Fruit fly (Drosophila melanogaster): ENCODE data around the gene Imp.
A peak's percentile ranks its signal among the peaks of the same experiment; 100 is the strongest.

The Imp gene

DNA sequence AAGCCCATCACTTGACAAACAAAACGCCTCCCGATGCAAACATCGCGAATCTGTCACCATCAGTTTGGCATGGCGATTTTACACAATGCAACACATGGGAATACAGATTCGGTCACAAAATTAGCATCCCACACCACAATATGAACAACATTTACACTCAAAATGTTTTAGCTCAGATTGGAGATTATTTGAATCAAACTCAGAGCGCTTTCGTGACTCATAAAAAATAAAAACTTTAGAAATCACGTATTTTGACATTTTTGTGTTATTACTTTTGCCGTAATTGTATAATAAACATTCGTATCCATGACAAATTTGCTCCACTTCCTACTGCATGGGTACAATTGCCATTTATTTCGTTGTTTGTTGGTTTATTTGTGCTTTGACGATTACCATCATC, 20.0 kb downstream of the Imp start:
- TF ChIP-seq CG17801 (GFP tag; optimal IDR thresholded peaks at IDR 0.05; ENCODE audit: partially characterized antibody), result no peak

DNA sequence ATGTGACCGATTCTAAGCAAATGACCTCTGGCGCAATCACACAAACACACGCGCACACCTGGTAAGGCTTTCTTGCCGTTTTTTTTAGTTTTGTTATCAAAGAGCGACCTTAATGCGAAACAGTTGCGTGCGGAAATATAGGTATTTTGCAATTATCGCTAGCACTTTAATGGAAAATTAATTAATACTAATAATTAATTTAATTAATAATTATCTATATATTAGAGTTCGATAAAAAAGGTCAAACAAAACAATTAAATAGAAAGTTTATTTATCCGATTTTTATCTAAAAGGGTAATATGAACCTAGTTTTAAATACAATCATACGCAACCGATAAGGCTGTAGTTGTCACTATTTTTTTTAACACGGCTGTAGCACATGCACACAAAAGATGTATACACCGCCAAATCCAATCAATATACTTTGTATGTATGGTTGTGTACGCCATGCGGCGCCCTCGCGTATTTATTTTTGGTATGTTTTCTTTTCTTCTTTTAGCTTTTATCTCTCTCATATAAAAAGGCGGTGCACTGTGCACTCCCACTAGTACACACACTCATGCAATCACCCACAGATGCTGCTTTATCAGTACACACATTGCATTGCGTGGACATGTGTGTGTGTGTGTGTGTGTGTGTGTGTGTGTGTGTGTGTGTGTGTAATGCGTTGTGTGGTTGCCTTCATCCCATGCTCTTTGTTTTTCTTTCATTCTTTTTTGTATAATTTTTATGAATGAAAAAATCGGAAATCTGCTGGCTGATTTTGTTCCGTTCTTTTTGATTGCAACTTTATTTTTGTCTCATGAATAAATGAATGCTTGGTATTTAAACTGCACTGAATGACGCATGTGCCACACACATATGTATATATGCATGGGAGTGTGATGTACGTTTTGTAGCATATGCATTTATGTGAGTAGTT, 21.4 kb downstream of the Imp start:
- peak; percentile 42 for TF ChIP-seq CG17801 (GFP tag; optimal IDR thresholded peaks at IDR 0.05; ENCODE audit: partially characterized antibody)

DNA sequence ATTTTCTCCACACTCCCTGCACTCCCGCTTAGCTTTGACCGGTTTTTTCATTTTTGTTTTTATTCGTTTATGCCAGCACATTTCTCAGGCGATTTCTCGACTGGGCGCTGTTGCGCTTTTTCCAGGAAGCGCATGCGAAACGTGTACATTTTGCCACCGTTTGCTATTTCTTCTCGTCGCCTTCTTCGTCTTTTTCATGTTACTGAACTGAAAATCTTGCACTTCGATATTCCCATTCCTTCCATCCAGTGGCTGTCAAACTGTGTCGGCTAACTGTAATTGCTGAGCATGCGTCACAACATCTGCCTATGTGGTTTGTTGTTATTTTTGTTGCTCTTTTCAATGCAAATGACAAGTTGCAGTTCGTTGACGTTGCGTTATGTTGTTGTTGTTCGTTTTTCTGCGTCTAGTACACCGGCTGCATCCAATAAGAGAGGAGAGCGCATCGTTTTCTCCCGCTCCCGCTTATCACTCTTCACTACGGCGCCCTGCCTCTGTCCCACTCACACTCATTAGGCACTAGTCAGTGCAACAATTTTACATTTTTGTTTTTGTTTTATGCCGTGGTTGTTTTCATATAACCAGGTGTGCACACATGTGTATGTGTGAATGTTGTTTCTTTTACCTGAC, 22.1 kb downstream of the Imp start:
- TF ChIP-seq CG17801 (GFP tag; optimal IDR thresholded peaks at IDR 0.05; ENCODE audit: partially characterized antibody), result no peak

DNA sequence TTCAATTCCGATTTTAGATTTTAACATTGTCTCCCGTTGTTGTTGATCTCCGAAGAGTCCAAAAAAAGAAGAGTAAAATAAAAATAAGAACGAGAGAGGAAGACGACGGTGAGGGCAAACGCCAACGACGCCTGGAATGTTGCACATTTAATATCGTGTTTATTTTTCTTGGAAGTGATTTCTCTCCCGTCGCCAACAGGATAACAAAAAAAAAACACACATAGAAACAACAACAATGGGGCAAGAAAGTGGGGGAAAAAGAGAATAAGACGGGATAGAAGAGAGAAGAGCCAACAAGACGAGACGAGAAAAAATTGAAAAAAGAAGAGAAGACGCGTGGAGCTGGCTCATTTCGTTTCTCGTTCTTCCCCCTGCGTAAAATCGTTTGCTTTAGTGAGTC, 23.0 kb downstream of the Imp start:
- no peak for TF ChIP-seq CG17801 (GFP tag; optimal IDR thresholded peaks at IDR 0.05; ENCODE audit: partially characterized antibody)

DNA sequence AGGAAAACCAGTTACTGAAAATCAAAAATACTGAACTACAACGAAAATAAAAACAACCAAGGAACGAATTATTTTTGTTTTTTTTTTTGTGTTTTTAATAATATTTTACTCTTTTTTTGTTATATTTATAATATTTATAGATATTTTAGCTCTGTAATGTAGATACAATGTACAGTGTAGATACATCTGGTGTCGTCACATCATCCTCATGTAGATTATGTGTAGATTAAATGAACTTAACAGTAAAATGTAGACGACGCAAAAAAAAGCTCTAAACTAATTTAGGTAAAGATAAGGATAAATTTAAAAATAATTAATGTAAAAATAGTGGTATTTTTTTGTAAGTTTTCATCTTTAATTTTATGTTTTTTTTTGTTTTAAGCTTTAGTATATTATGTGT, 34.8 kb downstream of the Imp start:
- TF ChIP-seq CG17801 (GFP tag; optimal IDR thresholded peaks at IDR 0.05; ENCODE audit: partially characterized antibody), result no peak

DNA sequence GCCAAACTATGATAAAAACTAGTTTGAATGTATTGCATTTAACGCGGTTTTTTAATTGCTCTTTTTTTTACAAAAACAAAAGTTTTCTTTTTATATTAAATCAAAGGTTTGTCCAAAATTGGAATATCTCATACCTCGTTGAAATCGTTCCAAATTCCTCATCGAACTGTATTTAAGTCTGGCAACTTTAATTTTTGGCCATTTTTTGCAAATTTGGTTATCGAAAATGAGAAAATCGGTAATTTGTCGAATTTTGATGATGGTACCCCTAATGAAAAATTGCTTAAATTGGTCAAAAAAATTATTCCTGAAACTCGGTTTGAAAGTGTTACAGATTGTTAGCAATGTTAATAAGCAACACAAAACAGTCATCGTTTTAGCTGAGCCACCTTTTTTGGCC, 36.7 kb downstream of the Imp start:
- no peak for TF ChIP-seq CG17801 (GFP tag; optimal IDR thresholded peaks at IDR 0.05; ENCODE audit: partially characterized antibody)

DNA sequence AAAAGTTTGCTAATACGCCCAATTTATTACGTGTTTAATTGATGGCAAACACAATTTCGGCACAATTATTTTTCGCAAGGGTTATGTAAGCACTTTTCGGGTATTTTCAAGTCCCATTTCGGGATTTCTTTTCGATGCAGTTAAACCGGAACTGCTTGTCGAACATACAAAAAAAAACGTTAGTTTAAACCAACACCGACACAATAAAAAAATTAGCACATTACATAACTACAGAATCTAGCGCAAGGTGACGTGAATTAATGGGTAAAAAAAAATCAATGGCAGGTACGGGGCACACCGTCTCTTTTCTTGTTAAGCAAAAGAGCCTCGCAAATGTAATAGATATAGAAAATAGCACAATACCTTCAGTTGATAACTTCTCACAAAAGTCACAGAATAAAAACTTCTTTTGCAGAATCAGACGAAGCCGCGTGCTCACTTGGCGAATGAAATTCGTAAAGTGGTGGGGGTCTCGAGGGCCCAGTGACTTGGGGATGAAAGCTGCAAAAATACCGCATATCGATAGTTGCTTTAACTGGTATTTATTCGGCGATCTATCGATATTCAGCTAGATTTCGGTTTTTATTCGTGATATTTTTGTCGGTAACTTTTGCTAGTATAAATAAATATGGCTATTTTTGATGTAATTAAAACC, 37.5 kb downstream of the Imp start, which contains the start of the genes Ant2 and sesB:
Ant2 (minus strand) TSS at position 465 of the 655 bp plus-strand sequence.
sesB (minus strand) TSS at position 516 of the 655 bp plus-strand sequence.
- no peak for TF ChIP-seq CG17801 (GFP tag; optimal IDR thresholded peaks at IDR 0.05; ENCODE audit: partially characterized antibody)

DNA sequence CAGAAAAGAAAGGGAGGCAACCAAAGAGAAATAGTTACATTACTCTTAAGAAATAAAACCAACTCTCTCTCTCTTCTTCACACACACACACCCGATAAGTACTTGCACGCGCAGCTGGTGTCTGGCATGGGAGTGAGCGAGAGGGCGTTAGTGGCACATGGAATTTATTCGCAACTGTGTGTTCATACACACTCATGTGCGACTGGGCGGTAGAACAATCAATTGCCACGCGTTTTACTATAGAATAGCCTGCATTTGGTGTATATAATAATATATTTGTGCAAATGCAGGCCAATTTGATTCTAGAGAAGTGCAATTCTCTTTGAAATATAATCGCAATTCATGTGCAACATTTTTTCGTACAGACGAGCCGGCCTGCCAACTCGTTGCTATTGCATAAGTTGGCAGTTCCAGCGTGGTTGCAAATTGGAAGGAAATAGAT, 38.1 kb downstream of the Imp start:
- TF ChIP-seq CG17801 (GFP tag; optimal IDR thresholded peaks at IDR 0.05; ENCODE audit: partially characterized antibody), result no peak

DNA sequence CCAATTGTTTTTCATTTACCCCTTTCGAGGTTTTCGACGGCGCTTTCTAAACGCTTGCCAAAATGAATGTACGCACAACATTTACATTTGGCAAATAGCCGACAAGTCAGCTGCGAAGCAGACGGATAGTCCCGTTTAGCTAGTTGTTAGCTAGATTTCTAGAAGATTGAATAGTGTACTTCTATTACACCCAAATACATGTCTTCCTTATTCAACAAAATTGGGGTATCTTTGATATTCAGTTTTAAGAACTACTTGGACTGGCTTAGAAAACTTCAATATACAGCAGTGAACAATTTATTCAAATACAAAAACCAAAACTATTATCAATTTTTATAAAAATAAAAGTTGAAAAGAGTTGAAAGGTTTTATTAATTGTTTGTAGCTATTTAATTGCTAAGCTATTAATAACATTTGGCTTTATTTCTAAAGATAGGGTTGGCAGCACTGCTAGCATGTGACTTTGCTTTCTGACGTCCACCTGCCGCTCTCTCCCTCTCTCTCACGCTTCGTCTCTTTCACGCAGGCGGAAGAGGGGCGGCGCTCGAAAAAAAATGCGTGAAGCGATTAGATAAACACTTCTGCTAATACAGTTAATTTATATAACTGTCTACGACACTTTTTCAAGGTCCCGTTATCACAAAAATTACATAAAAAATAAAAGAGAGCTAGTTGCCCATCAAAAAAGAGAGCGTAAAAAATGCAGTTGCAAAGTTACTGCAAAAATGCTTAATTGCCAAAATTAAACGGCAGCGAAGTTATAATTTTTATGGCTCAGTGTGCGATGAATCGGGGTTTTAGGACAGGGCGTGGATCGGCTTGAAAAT, 39.1 kb downstream of the Imp start:
- TF ChIP-seq CG17801 (GFP tag; optimal IDR thresholded peaks at IDR 0.05; ENCODE audit: partially characterized antibody), result no peak

DNA sequence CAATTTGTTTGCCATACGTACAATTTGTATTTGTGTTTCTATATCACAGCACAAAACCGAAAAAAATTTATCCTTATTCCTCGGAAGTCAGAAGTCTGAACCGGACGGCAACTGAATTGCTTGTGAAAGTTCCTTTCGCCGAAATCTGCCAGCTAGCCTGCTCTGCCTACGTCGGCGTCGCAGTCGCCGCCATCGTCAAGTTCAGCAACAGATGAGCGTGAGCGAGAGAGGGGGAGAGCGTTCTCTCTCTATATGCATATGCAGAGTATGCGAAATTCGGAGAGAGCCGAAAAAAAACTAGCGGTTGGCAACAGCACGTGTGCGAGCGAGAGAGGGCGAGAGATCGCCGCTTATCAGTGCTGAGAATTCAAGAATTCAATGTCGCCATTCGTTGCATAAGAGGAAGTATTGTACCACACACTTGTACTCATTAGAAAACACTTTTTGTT, 39.7 kb downstream of the Imp start:
- no peak for TF ChIP-seq CG17801 (GFP tag; optimal IDR thresholded peaks at IDR 0.05; ENCODE audit: partially characterized antibody)

DNA sequence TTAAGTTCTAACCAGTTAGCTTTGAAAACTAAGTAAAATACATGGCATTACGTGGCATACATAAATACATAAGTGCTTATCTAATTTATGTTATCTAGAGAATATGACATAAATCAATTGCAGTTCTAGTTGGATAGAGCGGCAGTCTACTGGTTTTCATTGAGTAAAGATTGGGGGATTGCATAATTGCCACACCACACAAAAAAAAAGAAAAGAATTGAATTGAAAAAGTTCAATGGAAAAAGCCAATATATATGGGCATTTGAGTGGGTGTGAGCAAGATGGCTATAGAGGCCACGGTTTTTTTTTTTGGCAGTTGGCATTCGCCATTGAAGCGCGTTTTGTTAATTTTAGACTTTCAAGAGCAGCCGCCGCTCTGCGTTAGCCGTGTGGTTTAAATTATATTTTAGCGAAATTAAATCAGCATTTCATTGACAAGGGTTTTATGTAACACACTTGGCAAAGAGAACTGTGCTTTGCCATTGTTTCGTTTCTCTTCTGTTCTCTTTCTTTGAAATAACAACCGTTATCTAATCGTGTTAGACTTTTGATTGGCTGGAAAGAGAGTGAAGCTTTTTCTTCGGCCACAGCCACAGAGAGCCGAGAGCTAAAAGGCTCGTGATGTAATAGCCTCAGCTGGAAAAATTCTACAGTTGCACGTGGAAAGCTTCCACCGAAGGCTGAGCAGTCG, 40.6 kb downstream of the Imp start:
- TF ChIP-seq CG17801 (GFP tag; optimal IDR thresholded peaks at IDR 0.05; ENCODE audit: partially characterized antibody), result no peak

DNA sequence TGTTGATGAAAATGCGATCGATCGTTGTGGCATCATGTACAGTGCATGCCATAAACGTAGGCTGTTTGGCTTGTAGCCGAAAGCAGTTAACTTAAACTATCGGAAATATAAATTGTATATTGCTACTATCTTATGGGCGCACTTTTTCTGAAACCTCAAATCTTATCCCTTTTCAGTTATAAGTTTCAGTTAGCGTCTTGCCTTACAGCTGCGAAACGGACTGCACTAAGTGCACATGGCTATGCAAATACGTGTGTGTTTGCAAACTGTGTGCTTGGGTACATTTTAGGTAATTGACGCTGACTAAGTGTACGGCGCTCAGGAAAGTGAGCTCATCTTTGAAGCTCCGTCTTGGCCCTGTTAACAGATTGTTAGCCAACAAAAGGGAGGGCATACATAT, 48.4 kb downstream of the Imp start:
- TF ChIP-seq CG17801 (GFP tag; optimal IDR thresholded peaks at IDR 0.05; ENCODE audit: partially characterized antibody), result peak; percentile 73

DNA sequence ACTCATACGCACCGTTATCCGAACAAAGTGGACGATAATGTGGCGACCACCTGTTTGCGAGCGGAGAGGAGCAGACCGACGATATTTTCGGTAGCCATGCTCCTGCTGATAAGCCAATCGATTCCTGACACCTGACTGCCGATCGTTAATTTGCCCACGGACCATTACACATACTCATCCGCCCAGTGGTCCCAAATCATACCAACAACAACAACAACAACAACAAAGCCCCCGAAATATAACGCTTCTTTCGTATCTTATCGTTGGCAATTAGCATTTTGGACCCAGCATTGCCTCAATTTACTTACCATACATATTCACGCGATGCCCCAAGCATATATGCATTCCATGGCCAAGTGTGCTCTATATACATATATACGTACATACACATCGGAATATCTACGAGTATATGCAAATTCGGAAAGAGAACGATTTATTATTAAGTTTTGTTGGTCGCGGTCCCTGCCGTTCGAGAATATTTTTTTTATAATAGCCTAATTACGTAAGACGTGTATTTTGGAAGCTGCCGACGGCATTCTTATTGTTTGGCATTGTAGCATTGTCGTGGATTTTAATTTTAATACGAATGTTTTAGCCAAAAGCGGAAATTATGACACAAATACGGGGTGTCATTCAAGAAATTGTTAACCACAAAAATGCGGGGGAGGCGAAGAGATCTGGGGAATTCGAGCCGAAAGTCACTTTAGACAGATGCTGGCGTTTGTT, 49.0 kb downstream of the Imp start:
- TF ChIP-seq CG17801 (GFP tag; optimal IDR thresholded peaks at IDR 0.05; ENCODE audit: partially characterized antibody), result no peak

Measured in ovary, adult (tissue).